Worm (Caenorhabditis elegans) whole organism, L3 larva: Measurements from ENCODE around the gene T28D6.6.

Experiments
- ZK546.5 ChIP-seq: sonication (generic microtip); optimal IDR thresholded peaks from 2 replicates; lab custom pipeline; 2017; ENCODE audit warnings: missing biosample characterization, missing genetic modification characterization
- ama-1 ChIP-seq: fragments of 150-350 bp; optimal IDR thresholded peaks from 2 replicates; lab custom pipeline; 2018
- ceh-16 ChIP-seq: sonication (generic microtip); optimal IDR thresholded peaks from 2 replicates; lab custom pipeline; 2017; ENCODE audit warnings: missing biosample characterization, missing genetic modification characterization
- ceh-9 ChIP-seq: sonication (generic microtip); optimal IDR thresholded peaks from 2 replicates; lab custom pipeline; 2018; ENCODE audit warnings: missing biosample characterization, missing genetic modification characterization
- nfya-1 ChIP-seq: sonication (generic microtip); optimal IDR thresholded peaks from 2 replicates; lab custom pipeline; 2017; ENCODE audit warnings: missing genetic modification characterization, mild to moderate bottlenecking, missing compliant biosample characterization, antibody characterized with exemption, moderate library complexity; ENCODE audit not compliant: insufficient read depth
- nhr-67 ChIP-seq: fragments of 150-350 bp; optimal IDR thresholded peaks from 2 replicates; lab custom pipeline; 2014; ENCODE audit warnings: missing biosample characterization, missing genetic modification characterization
- pqm-1 ChIP-seq: fragments of 150-350 bp; optimal IDR thresholded peaks from 2 replicates; lab custom pipeline; 2017; ENCODE audit warnings: missing biosample characterization, missing genetic modification characterization, inconsistent platforms
- unc-39 ChIP-seq: sonication (generic microtip); optimal IDR thresholded peaks from 4 replicates; lab custom pipeline; 2017; ENCODE audit warnings: missing biosample characterization, missing genetic modification characterization
- unc-62 ChIP-seq: fragments of 150-350 bp; sonication (generic microtip); optimal IDR thresholded peaks from 4 replicates; lab custom pipeline; 2014; ENCODE audit warnings: missing biosample characterization, missing genetic modification reagents, missing genetic modification characterization
- ztf-4 ChIP-seq: fragments of 150-350 bp; optimal IDR thresholded peaks from 2 replicates; lab custom pipeline; 2014; ENCODE audit warnings: missing biosample characterization, missing genetic modification characterization

- TF ChIP-seq ZK546.5 (tag; lab: Kevin White, UChicago) (no peak), unc-39 (tag; lab: Kevin White, UChicago) (no peak), nfya-1 (no peak), ama-1 (lab: Kevin White, UChicago) (no peak), pqm-1 (no peak), ceh-9 (tag; lab: Kevin White, UChicago) (no peak), ztf-4 (tag; lab: Kevin White, UChicago) (no peak), nhr-67 (no peak), unc-62 (GFP tag; lab: Kevin White, UChicago) (peak; percentile 38), ceh-16 (tag; lab: Kevin White, UChicago) (no peak)
Observed at ce11 chrIII:11332306-11332705, 10.6 kb downstream of the T28D6.6 start.
